Fruit fly (Drosophila melanogaster) whole organism, prepupa: ENCODE data around the gene Rsod.

Source experiments
- CG10631 ChIP-seq: fragments of 200-800 bp; sonication (Bioruptor generic); optimal IDR thresholded peaks from 2 replicates; lab custom pipeline; 2016; ENCODE audit warnings: missing biosample characterization, missing genetic modification characterization
- CG11762 ChIP-seq: fragments of 200-800 bp; sonication (Bioruptor generic); optimal IDR thresholded peaks from 3 replicates; lab custom pipeline; 2016; ENCODE audit warnings: missing biosample characterization, missing genetic modification characterization; ENCODE audit not compliant: insufficient read depth
- CG11902 ChIP-seq: fragments of 200-800 bp; sonication (Bioruptor generic); optimal IDR thresholded peaks from 3 replicates; lab custom pipeline; 2016; ENCODE audit warnings: missing biosample characterization, missing genetic modification characterization
- CG15336 ChIP-seq: fragments of 200-800 bp; sonication (Bioruptor generic); IDR thresholded peaks from 2 replicates; pipeline ENCODE4 v1.3.6; 2022; ENCODE audit warnings: missing biosample characterization, missing genetic modification characterization
- CG1621 ChIP-seq: fragments of 200-800 bp; sonication (Bioruptor generic); optimal IDR thresholded peaks from 3 replicates; lab custom pipeline; 2018; ENCODE audit warnings: missing biosample characterization, mild to moderate bottlenecking, missing genetic modification characterization
- CG3032 ChIP-seq: fragments of 200-800 bp; optimal IDR thresholded peaks from 2 replicates; lab custom pipeline; 2019; ENCODE audit warnings: missing biosample characterization, mild to moderate bottlenecking, missing genetic modification characterization, moderate library complexity
- CG31627 ChIP-seq: fragments of 200-800 bp; sonication (Bioruptor generic); optimal IDR thresholded peaks from 3 replicates; lab custom pipeline; 2016; ENCODE audit warnings: missing biosample characterization, missing genetic modification characterization
- CG32006 ChIP-seq: fragments of 200-800 bp; sonication (Bioruptor generic); optimal IDR thresholded peaks from 3 replicates; lab custom pipeline; 2017; ENCODE audit warnings: missing biosample characterization, mild to moderate bottlenecking, missing genetic modification characterization
- CG34406 ChIP-seq: fragments of 200-800 bp; sonication (Bioruptor generic); optimal IDR thresholded peaks from 3 replicates; lab custom pipeline; 2016; ENCODE audit warnings: missing biosample characterization, missing genetic modification characterization
- CG4318 ChIP-seq: fragments of 200-800 bp; sonication (Bioruptor generic); optimal IDR thresholded peaks from 3 replicates; lab custom pipeline; 2017; ENCODE audit warnings: missing biosample characterization, mild to moderate bottlenecking, missing genetic modification characterization
- CG6163 ChIP-seq: fragments of 200-800 bp; sonication (Bioruptor generic); IDR thresholded peaks from 3 replicates; pipeline ENCODE4 v1.3.6; 2022; ENCODE audit warnings: missing biosample characterization, missing genetic modification characterization
- CG6276 ChIP-seq: fragments of 200-800 bp; sonication (Bioruptor generic); optimal IDR thresholded peaks from 2 replicates; lab custom pipeline; 2017; ENCODE audit warnings: missing biosample characterization, mild to moderate bottlenecking, missing genetic modification characterization
- CG6792 ChIP-seq: fragments of 200-800 bp; sonication (Bioruptor generic); optimal IDR thresholded peaks from 3 replicates; lab custom pipeline; 2016; ENCODE audit warnings: missing biosample characterization, missing genetic modification characterization
- CG6808 ChIP-seq: fragments of 200-800 bp; sonication (Bioruptor generic); optimal IDR thresholded peaks from 3 replicates; lab custom pipeline; 2017; ENCODE audit warnings: missing biosample characterization, missing genetic modification characterization, mild to moderate bottlenecking, moderate library complexity, missing genetic modification reagents
- CG7368 ChIP-seq: fragments of 200-800 bp; sonication (Bioruptor generic); optimal IDR thresholded peaks from 3 replicates; lab custom pipeline; 2016; ENCODE audit warnings: missing biosample characterization, missing genetic modification characterization
- CG8119 ChIP-seq: fragments of 200-800 bp; sonication (Bioruptor generic); IDR thresholded peaks from 3 replicates; pipeline ENCODE4 v1.3.6; 2022; ENCODE audit warnings: missing biosample characterization, missing genetic modification characterization
- CG8319 ChIP-seq: fragments of 200-800 bp; sonication (Bioruptor generic); optimal IDR thresholded peaks from 3 replicates; lab custom pipeline; 2016; ENCODE audit warnings: missing biosample characterization, missing genetic modification characterization
- CG9139 ChIP-seq: fragments of 200-800 bp; sonication (Bioruptor generic); optimal IDR thresholded peaks from 3 replicates; lab custom pipeline; 2017; ENCODE audit warnings: missing biosample characterization, mild to moderate bottlenecking, missing genetic modification characterization
- Eip75B ChIP-seq: fragments of 200-800 bp; sonication (Bioruptor generic); optimal IDR thresholded peaks from 3 replicates; lab custom pipeline; 2016; ENCODE audit warnings: missing biosample characterization, missing genetic modification characterization
- Eip78C ChIP-seq: fragments of 200-800 bp; sonication (Bioruptor generic); peaks from one replicate; lab custom pipeline; 2016; ENCODE audit warnings: missing biosample characterization, missing genetic modification characterization
- Eip93F ChIP-seq: fragments of 200-800 bp; sonication (Bioruptor generic); optimal IDR thresholded peaks from 2 replicates; lab custom pipeline; 2016; ENCODE audit warnings: missing biosample characterization, mild to moderate bottlenecking, missing genetic modification characterization
- Ets96B ChIP-seq: fragments of 200-800 bp; optimal IDR thresholded peaks from 2 replicates; lab custom pipeline; 2019; ENCODE audit warnings: missing biosample characterization, mild to moderate bottlenecking, missing genetic modification characterization, moderate library complexity
- Hr38 ChIP-seq: sonication (Bioruptor generic); optimal IDR thresholded peaks from 2 replicates; lab custom pipeline; 2016; ENCODE audit warnings: missing biosample characterization, missing genetic modification characterization
- Hr39 ChIP-seq: fragments of 200-800 bp; sonication (Bioruptor generic); optimal IDR thresholded peaks from 2 replicates; lab custom pipeline; 2016; ENCODE audit warnings: missing biosample characterization, missing genetic modification characterization
- Met ChIP-seq: fragments of 200-800 bp; sonication (Bioruptor generic); optimal IDR thresholded peaks from 3 replicates; lab custom pipeline; 2016; ENCODE audit warnings: missing biosample characterization, missing genetic modification characterization
- OdsH ChIP-seq: fragments of 200-800 bp; sonication (Bioruptor generic); optimal IDR thresholded peaks from 3 replicates; lab custom pipeline; 2016; ENCODE audit warnings: missing biosample characterization, missing genetic modification characterization
- Sox102F ChIP-seq: fragments of 200-800 bp; sonication (Bioruptor generic); optimal IDR thresholded peaks from 2 replicates; lab custom pipeline; 2016; ENCODE audit warnings: missing biosample characterization, mild to moderate bottlenecking, missing genetic modification characterization
- Sox14 ChIP-seq: fragments of 200-800 bp; sonication (Bioruptor generic); optimal IDR thresholded peaks from 3 replicates; lab custom pipeline; 2016; ENCODE audit warnings: missing biosample characterization, missing genetic modification characterization
- Sox15 ChIP-seq: fragments of 200-800 bp; sonication (Bioruptor generic); optimal IDR thresholded peaks from 3 replicates; lab custom pipeline; 2016; ENCODE audit warnings: missing biosample characterization, missing genetic modification characterization
- acj6 ChIP-seq: fragments of 200-800 bp; sonication (Bioruptor generic); optimal IDR thresholded peaks from 3 replicates; lab custom pipeline; 2016; ENCODE audit warnings: missing biosample characterization, missing genetic modification characterization
- cyc ChIP-seq: fragments of 200-800 bp; sonication (Bioruptor generic); optimal IDR thresholded peaks from 3 replicates; lab custom pipeline; 2016; ENCODE audit warnings: missing biosample characterization, missing genetic modification characterization
- dac ChIP-seq: fragments of 200-800 bp; sonication (Bioruptor generic); optimal IDR thresholded peaks from 2 replicates; lab custom pipeline; 2017; ENCODE audit warnings: missing biosample characterization, mild to moderate bottlenecking, missing genetic modification characterization
- dsx ChIP-seq: fragments of 200-800 bp; optimal IDR thresholded peaks from 3 replicates; lab custom pipeline; 2019; ENCODE audit warnings: missing biosample characterization, mild to moderate bottlenecking, missing genetic modification characterization, moderate library complexity; ENCODE audit not compliant: poor library complexity, severe bottlenecking
- eg ChIP-seq: fragments of 200-800 bp; sonication (Bioruptor generic); IDR thresholded peaks from 3 replicates; pipeline ENCODE4 v1.3.6; 2022; ENCODE audit warnings: missing biosample characterization, missing genetic modification characterization
- fd59A ChIP-seq: fragments of 200-800 bp; sonication (Bioruptor generic); optimal IDR thresholded peaks from 2 replicates; lab custom pipeline; 2017; ENCODE audit warnings: missing biosample characterization, mild to moderate bottlenecking, missing genetic modification characterization, missing genetic modification reagents
- fd85E ChIP-seq: fragments of 200-800 bp; sonication (Bioruptor generic); optimal IDR thresholded peaks from 3 replicates; lab custom pipeline; 2016; ENCODE audit warnings: missing biosample characterization, missing genetic modification characterization
- fkh ChIP-seq: fragments of 200-800 bp; sonication (Bioruptor generic); optimal IDR thresholded peaks from 3 replicates; lab custom pipeline; 2017; ENCODE audit warnings: missing biosample characterization, mild to moderate bottlenecking, missing genetic modification characterization, moderate library complexity
- lz ChIP-seq: fragments of 200-800 bp; sonication (Bioruptor generic); optimal IDR thresholded peaks from 3 replicates; lab custom pipeline; 2016; ENCODE audit warnings: missing biosample characterization, missing genetic modification characterization
- net ChIP-seq: fragments of 200-800 bp; sonication (Bioruptor generic); optimal IDR thresholded peaks from 3 replicates; lab custom pipeline; 2016; ENCODE audit warnings: missing biosample characterization, missing genetic modification characterization
- pdm3 ChIP-seq: fragments of 200-800 bp; sonication (Bioruptor generic); optimal IDR thresholded peaks from 3 replicates; lab custom pipeline; 2016; ENCODE audit warnings: missing biosample characterization, missing genetic modification characterization
- salr ChIP-seq, 2 experiments: fragments of 200-800 bp; sonication (Bioruptor generic); optimal IDR thresholded peaks; 3 replicates each; lab custom pipeline; 2016 to 2018; ENCODE audit warnings: missing biosample characterization in 2 of 2, missing genetic modification characterization in 2 of 2, mild to moderate bottlenecking in 1 of 2
- spab ChIP-seq: fragments of 200-800 bp; sonication (Bioruptor generic); optimal IDR thresholded peaks from 2 replicates; lab custom pipeline; 2017; ENCODE audit warnings: missing biosample characterization, mild to moderate bottlenecking, missing genetic modification characterization, missing genetic modification reagents
- ss ChIP-seq, 2 experiments: fragments of 200-800 bp; sonication (Bioruptor generic); optimal IDR thresholded peaks; 2 replicates in 1 of 2; 3 replicates in 1 of 2; lab custom pipeline; 2017 to 2018; ENCODE audit warnings: mild to moderate bottlenecking in 2 of 2, missing biosample characterization in 2 of 2, missing genetic modification characterization in 2 of 2, moderate library complexity in 1 of 2
- svp ChIP-seq: fragments of 200-800 bp; sonication (Bioruptor generic); peaks from one replicate; lab custom pipeline; 2016; ENCODE audit warnings: missing biosample characterization, missing genetic modification characterization
- topi ChIP-seq: fragments of 200-800 bp; sonication (Bioruptor generic); optimal IDR thresholded peaks from 3 replicates; lab custom pipeline; 2016; ENCODE audit warnings: missing biosample characterization, missing genetic modification characterization
- vri ChIP-seq: fragments of 200-800 bp; sonication (Bioruptor generic); optimal IDR thresholded peaks from 3 replicates; lab custom pipeline; 2016; ENCODE audit warnings: missing biosample characterization, mild to moderate bottlenecking, missing genetic modification characterization

The Rsod gene

dm6 chr3R:30210560-30210959, 39.6 kb upstream of the Rsod start, which contains the start of gene CecA1:
Gene CecA1 (plus strand): TSS chr3R:30210874.
- peak; percentile 71 for TF ChIP-seq svp (GFP tag; lab: Kevin White, UChicago)
- TF ChIP-seq pdm3 (GFP tag; lab: Kevin White, UChicago): no peak
- no peak for TF ChIP-seq Hr39

dm6 chr3R:30209648-30210047, 38.6 kb upstream of the Rsod start, which contains the start of gene Anp:
Gene Anp (plus strand): TSS chr3R:30209948.
- TF ChIP-seq fd59A (GFP tag; lab: Kevin White, UChicago): no peak
- TF ChIP-seq acj6 (GFP tag; lab: Kevin White, UChicago): no peak

dm6 chr3R:30208766-30209484, 37.9 kb upstream of the Rsod start, which contains the start of gene RpS7:
Gene RpS7 (minus strand): TSS chr3R:30209020.
- peak; percentile 47 for TF ChIP-seq CG3032 (tag; lab: Kevin White, UChicago)
- no peak for TF ChIP-seq Eip93F (GFP tag; lab: Kevin White, UChicago)
- peak; percentile 54 for TF ChIP-seq OdsH (GFP tag; lab: Kevin White, UChicago)
- TF ChIP-seq Met: peak; percentile 59
- TF ChIP-seq ss (GFP tag; optimal IDR thresholded peaks at IDR 0.05; lab: Kevin White, UChicago): peak; percentile 75 to 80
- TF ChIP-seq vri (GFP tag; lab: Kevin White, UChicago): peak; percentile 62
- peak; percentile 43 for TF ChIP-seq CG11762
- TF ChIP-seq svp (GFP tag; lab: Kevin White, UChicago): peak; percentile 84
- TF ChIP-seq CG6792 (GFP tag; lab: Kevin White, UChicago): peak; percentile 35
- TF ChIP-seq CG8119 (GFP tag; lab: Robert Waterston, UW): peak; percentile 42; the same call in 2 of the 3 replicates
- peak; percentile 56 for TF ChIP-seq CG10631
- peak; percentile 89 for TF ChIP-seq Eip78C (GFP tag; lab: Kevin White, UChicago)
- peak; percentile 37 for TF ChIP-seq Eip75B (GFP tag; lab: Kevin White, UChicago)
- TF ChIP-seq Hr38 (GFP tag; lab: Kevin White, UChicago): no peak
- peak; percentile 39 for TF ChIP-seq Ets96B (tag; lab: Kevin White, UChicago)
- peak; percentile 76 for TF ChIP-seq CG9139
- peak; percentile 39 for TF ChIP-seq CG6276 (GFP tag; lab: Kevin White, UChicago)
- peak; percentile 48 for TF ChIP-seq pdm3 (GFP tag; lab: Kevin White, UChicago)
- peak; percentile 30 for TF ChIP-seq Sox14
- peak; percentile 73 for TF ChIP-seq topi (GFP tag; lab: Kevin White, UChicago)
- peak; percentile 71 for TF ChIP-seq CG34406 (GFP tag; lab: Kevin White, UChicago)
- no peak for TF ChIP-seq CG11902
- peak; percentile 46 for TF ChIP-seq acj6 (GFP tag; lab: Kevin White, UChicago)
- peak; percentile 78 for TF ChIP-seq CG7368
- peak; percentile 50 for TF ChIP-seq spab (GFP tag; lab: Kevin White, UChicago)
- TF ChIP-seq CG8319 (GFP tag; lab: Kevin White, UChicago): peak; percentile 61
- TF ChIP-seq Hr39: peak; percentile 34
- TF ChIP-seq CG31627 (GFP tag; lab: Kevin White, UChicago): peak; percentile 47
- no peak for TF ChIP-seq CG32006 (GFP tag; lab: Kevin White, UChicago)
- peak; percentile 8 to 61 for TF ChIP-seq salr (GFP tag; optimal IDR thresholded peaks at IDR 0.05; lab: Kevin White, UChicago)
- TF ChIP-seq net: peak; percentile 75
- no peak for TF ChIP-seq dac (GFP tag; lab: Kevin White, UChicago)
- TF ChIP-seq CG4318: no peak
- peak; percentile 69 for TF ChIP-seq CG6163 (GFP tag; lab: Robert Waterston, UW)
- TF ChIP-seq dsx: peak; percentile 17
- peak; percentile 72 for TF ChIP-seq CG6808 (GFP tag; lab: Kevin White, UChicago)
- peak; percentile 57 for TF ChIP-seq lz (GFP tag; lab: Kevin White, UChicago)
- TF ChIP-seq Sox15 (GFP tag; lab: Kevin White, UChicago): no peak
- peak; percentile 57 for TF ChIP-seq fd85E (GFP tag; lab: Kevin White, UChicago)
- peak; percentile 79 for TF ChIP-seq eg (GFP tag; lab: Robert Waterston, UW)
- TF ChIP-seq CG1621 (tag; lab: Kevin White, UChicago): peak; percentile 60
- TF ChIP-seq cyc (GFP tag; lab: Kevin White, UChicago): peak; percentile 42
- peak; percentile 29 for TF ChIP-seq fkh (GFP tag; lab: Kevin White, UChicago)
- peak; percentile 73 for TF ChIP-seq Sox102F (GFP tag; lab: Kevin White, UChicago)
- TF ChIP-seq CG15336 (GFP tag; lab: Robert Waterston, UW): no peak; the same call in 1 of the 2 replicates
